Fruit fly (Drosophila melanogaster): ENCODE data around the gene MED30.

The MED30 gene

dm6 chr3L:611639-612611 is 42.0 kb downstream of the MED30 start (continued):
- TF ChIP-seq ems (GFP tag; optimal IDR thresholded peaks at IDR 0.05) (peak; percentile 42), ro (GFP tag; IDR thresholded peaks at IDR 0.05) (0 out of 2 replicates have a peak, but pooled peaks have one; percentile 5), Rx (GFP tag; IDR thresholded peaks at IDR 0.05) (peak; percentile 77), CG6175 (GFP tag; IDR thresholded peaks at IDR 0.05) (peak; percentile 76; the same call in 2 of the 3 replicates), CG7963 (GFP tag; IDR thresholded peaks at IDR 0.05; ENCODE audit: partially characterized antibody) (no peak), CG18262 (tag; optimal IDR thresholded peaks at IDR 0.05) (peak; percentile 64), run (tag; optimal IDR thresholded peaks at IDR 0.05) (peak; percentile 14), Med (GFP tag) (peak; percentile 97), Vsx1 (GFP tag; optimal IDR thresholded peaks at IDR 0.05) (peak; percentile 64), ken (GFP tag; IDR thresholded peaks at IDR 0.05) (peak; percentile 74; the same call in 2 of the 3 replicates), psq (GFP tag; optimal IDR thresholded peaks at IDR 0.05) (no peak), CG31365 (tag; optimal IDR thresholded peaks at IDR 0.05) (peak; percentile 57), E2f2 (GFP tag; IDR thresholded peaks at IDR 0.05) (peak; percentile 54), hb (GFP tag; IDR thresholded peaks at IDR 0.05; ENCODE audit: partially characterized antibody) (no peak), chinmo (GFP tag; IDR thresholded peaks at IDR 0.05; ENCODE audit: partially characterized antibody) (no peak), mam (GFP tag; optimal IDR thresholded peaks at IDR 0.05) (peak; percentile 48), CG30403 (GFP tag; optimal IDR thresholded peaks at IDR 0.05) (peak; percentile 61), tgo (GFP tag; IDR thresholded peaks at IDR 0.05) (peak; percentile 69), p53 (GFP tag; optimal IDR thresholded peaks at IDR 0.05) (peak; percentile 28), Sin3A (optimal IDR thresholded peaks at IDR 0.05) (no peak), corto (GFP tag; optimal IDR thresholded peaks at IDR 0.05) (no peak), CG12071 (GFP tag; optimal IDR thresholded peaks at IDR 0.05) (peak; percentile 81), org-1 (GFP tag; optimal IDR thresholded peaks at IDR 0.05) (peak; percentile 65), pb (GFP tag; optimal IDR thresholded peaks at IDR 0.05) (peak; percentile 70), slbo (GFP tag; IDR thresholded peaks at IDR 0.05) (peak; percentile 76), tio (GFP tag; optimal IDR thresholded peaks at IDR 0.05) (peak; percentile 41)

- TF ChIP-seq CG17328 (GFP tag; IDR thresholded peaks at IDR 0.05) (0 out of 2 replicates have a peak, but pooled peaks have one; percentile 4), crol (GFP tag; IDR thresholded peaks at IDR 0.05) (peak; percentile 75), CG12155 (GFP tag; optimal IDR thresholded peaks at IDR 0.05) (no peak), NFAT (GFP tag; IDR thresholded peaks at IDR 0.05) (0 out of 2 replicates have a peak, but pooled peaks have one; percentile 8), fd96Cb (tag; optimal IDR thresholded peaks at IDR 0.05) (no peak), CG14667 (GFP tag; IDR thresholded peaks at IDR 0.05) (no peak), sd (tag; optimal IDR thresholded peaks at IDR 0.05) (peak; percentile 80), CG17612 (GFP tag; IDR thresholded peaks at IDR 0.05) (0 out of 2 replicates have a peak, but pooled peaks have one; percentile 16), CG11456 (GFP tag; IDR thresholded peaks at IDR 0.05) (0 out of 3 replicates have a peak, but pooled peaks have one; percentile 15), CG11247 (GFP tag; IDR thresholded peaks at IDR 0.05) (no peak), CG1024 (GFP tag; IDR thresholded peaks at IDR 0.05) (0 out of 2 replicates have a peak, but pooled peaks have one; percentile 6), sr (GFP tag; IDR thresholded peaks at IDR 0.05) (peak; percentile 91), CG12769 (tag; optimal IDR thresholded peaks at IDR 0.05) (peak; percentile 49), CG10267 (tag; optimal IDR thresholded peaks at IDR 0.05) (no peak), croc (GFP tag; conservative IDR thresholded peaks at IDR 0.05) (no peak), CG16863 (GFP tag; optimal IDR thresholded peaks at IDR 0.05) (no peak), sens (GFP tag) (peak; percentile 45)
These were observed 43.1 kb downstream of the MED30 start for dm6 chr3L:610765-611164.

Data from whole organism, embryonic.